Worm (Caenorhabditis elegans) whole organism, mixed stage, embryonic: ENCODE data around the gene cpb-1.
A peak's percentile ranks its signal among the peaks of the same experiment; 100 is the strongest.

Experiments
- bed-3 ChIP-seq: fragments of 200-800 bp; sonication (Bioruptor generic); optimal IDR thresholded peaks from 3 replicates; lab custom pipeline; 2018; ENCODE audit warnings: mild to moderate bottlenecking, missing genetic modification characterization, moderate library complexity, missing compliant biosample characterization
- blmp-1 ChIP-seq: fragments of 150-350 bp; optimal IDR thresholded peaks from 2 replicates; lab custom pipeline; 2014; ENCODE audit warnings: missing biosample characterization, missing genetic modification characterization
- ceh-39 ChIP-seq: fragments of 150-350 bp; optimal IDR thresholded peaks from 2 replicates; lab custom pipeline; 2014; ENCODE audit warnings: missing biosample characterization, missing genetic modification characterization
- ceh-43 ChIP-seq: fragments of 200-800 bp; sonication (Bioruptor generic); optimal IDR thresholded peaks from 2 replicates; lab custom pipeline; 2018; ENCODE audit warnings: mild to moderate bottlenecking, missing genetic modification characterization, moderate library complexity, missing compliant biosample characterization
- ceh-83 ChIP-seq: fragments of 200-800 bp; sonication (Bioruptor generic); optimal IDR thresholded peaks from 2 replicates; lab custom pipeline; 2018; ENCODE audit warnings: mild to moderate bottlenecking, missing genetic modification characterization, missing compliant biosample characterization
- ces-1 ChIP-seq: fragments of 150-350 bp; optimal IDR thresholded peaks from 2 replicates; lab custom pipeline; 2014; ENCODE audit warnings: missing biosample characterization, missing genetic modification reagents, missing genetic modification characterization
- cnd-1 ChIP-seq: fragments of 200-800 bp; sonication (Bioruptor generic); optimal IDR thresholded peaks from 2 replicates; lab custom pipeline; 2018; ENCODE audit warnings: mild to moderate bottlenecking, missing genetic modification characterization, missing compliant biosample characterization
- drap-1 ChIP-seq: fragments of 200-800 bp; sonication (Bioruptor generic); optimal IDR thresholded peaks from 3 replicates; lab custom pipeline; 2018; ENCODE audit warnings: mild to moderate bottlenecking, missing genetic modification characterization, missing compliant biosample characterization
- elt-1 ChIP-seq: sonication (generic microtip); optimal IDR thresholded peaks from 2 replicates; lab custom pipeline; 2017; ENCODE audit warnings: missing genetic modification characterization, mild to moderate bottlenecking, missing compliant biosample characterization, antibody characterized with exemption, moderate library complexity, borderline replicate concordance; ENCODE audit not compliant: insufficient read depth
- elt-3 ChIP-seq: fragments of 150-350 bp; optimal IDR thresholded peaks from 2 replicates; lab custom pipeline; 2014; ENCODE audit warnings: missing biosample characterization, missing genetic modification characterization
- flh-1 ChIP-seq: fragments of 200-800 bp; sonication (Bioruptor generic); optimal IDR thresholded peaks from 2 replicates; lab custom pipeline; 2018; ENCODE audit warnings: mild to moderate bottlenecking, missing genetic modification characterization, moderate library complexity, missing compliant biosample characterization
- ham-2 ChIP-seq: fragments of 200-800 bp; sonication (Bioruptor generic); optimal IDR thresholded peaks from 2 replicates; lab custom pipeline; 2018; ENCODE audit warnings: mild to moderate bottlenecking, missing genetic modification characterization, missing compliant biosample characterization
- hlh-1 ChIP-seq: fragments of 150-350 bp; optimal IDR thresholded peaks from 2 replicates; lab custom pipeline; 2014; ENCODE audit warnings: missing biosample characterization, missing genetic modification reagents, missing genetic modification characterization
- lin-32 ChIP-seq: fragments of 200-800 bp; sonication (Bioruptor generic); optimal IDR thresholded peaks from 2 replicates; lab custom pipeline; 2018; ENCODE audit warnings: mild to moderate bottlenecking, missing genetic modification characterization, missing compliant biosample characterization
- mab-5 ChIP-seq: fragments of 150-350 bp; optimal IDR thresholded peaks from 2 replicates; lab custom pipeline; 2014; ENCODE audit warnings: missing biosample characterization, missing genetic modification characterization
- mep-1 ChIP-seq: fragments of 150-350 bp; optimal IDR thresholded peaks from 2 replicates; lab custom pipeline; 2017; ENCODE audit warnings: missing biosample characterization, missing genetic modification reagents, missing genetic modification characterization, inconsistent platforms
- nhr-12 ChIP-seq: fragments of 150-350 bp; optimal IDR thresholded peaks from 2 replicates; lab custom pipeline; 2014; ENCODE audit warnings: missing biosample characterization, missing genetic modification characterization
- nhr-2 ChIP-seq: fragments of 150-350 bp; optimal IDR thresholded peaks from 2 replicates; lab custom pipeline; 2014; ENCODE audit warnings: missing biosample characterization, missing genetic modification characterization
- nhr-237 ChIP-seq: fragments of 150-350 bp; optimal IDR thresholded peaks from 2 replicates; lab custom pipeline; 2014; ENCODE audit warnings: missing biosample characterization, missing genetic modification characterization
- nhr-28 ChIP-seq: fragments of 150-350 bp; optimal IDR thresholded peaks from 2 replicates; lab custom pipeline; 2014; ENCODE audit warnings: missing biosample characterization, missing genetic modification characterization
- nhr-76 ChIP-seq: sonication (generic microtip); optimal IDR thresholded peaks from 2 replicates; lab custom pipeline; 2017; ENCODE audit warnings: missing biosample characterization, missing genetic modification characterization
- sem-2 ChIP-seq: fragments of 200-800 bp; sonication (Bioruptor generic); optimal IDR thresholded peaks from 2 replicates; lab custom pipeline; 2018; ENCODE audit warnings: mild to moderate bottlenecking, missing genetic modification characterization, missing compliant biosample characterization
- snpc-4 ChIP-seq: fragments of 150-350 bp; optimal IDR thresholded peaks from 2 replicates; lab custom pipeline; 2014; ENCODE audit warnings: missing biosample characterization, missing genetic modification characterization
- sptf-1 ChIP-seq: sonication (generic microtip); optimal IDR thresholded peaks from 2 replicates; lab custom pipeline; 2017; ENCODE audit warnings: mild to moderate bottlenecking, missing genetic modification characterization, moderate library complexity, missing compliant biosample characterization
- tbx-8 ChIP-seq: fragments of 200-800 bp; sonication (Bioruptor generic); optimal IDR thresholded peaks from 2 replicates; lab custom pipeline; 2018; ENCODE audit warnings: mild to moderate bottlenecking, missing genetic modification characterization, moderate library complexity, missing compliant biosample characterization
- unc-120 ChIP-seq: sonication (generic microtip); optimal IDR thresholded peaks from 2 replicates; lab custom pipeline; 2017; ENCODE audit warnings: missing genetic modification characterization, missing compliant biosample characterization; ENCODE audit not compliant: poor library complexity, severe bottlenecking
- unc-62 ChIP-seq: fragments of 150-350 bp; optimal IDR thresholded peaks from 2 replicates; lab custom pipeline; 2014; ENCODE audit warnings: missing biosample characterization, missing genetic modification reagents, missing genetic modification characterization
- zip-8 ChIP-seq: fragments of 150-350 bp; optimal IDR thresholded peaks from 2 replicates; lab custom pipeline; 2014; ENCODE audit warnings: missing biosample characterization, missing genetic modification characterization
- ztf-11 ChIP-seq: fragments of 150-350 bp; optimal IDR thresholded peaks from 2 replicates; lab custom pipeline; 2014; ENCODE audit warnings: missing biosample characterization, missing genetic modification characterization

Gene cpb-1

DNA sequence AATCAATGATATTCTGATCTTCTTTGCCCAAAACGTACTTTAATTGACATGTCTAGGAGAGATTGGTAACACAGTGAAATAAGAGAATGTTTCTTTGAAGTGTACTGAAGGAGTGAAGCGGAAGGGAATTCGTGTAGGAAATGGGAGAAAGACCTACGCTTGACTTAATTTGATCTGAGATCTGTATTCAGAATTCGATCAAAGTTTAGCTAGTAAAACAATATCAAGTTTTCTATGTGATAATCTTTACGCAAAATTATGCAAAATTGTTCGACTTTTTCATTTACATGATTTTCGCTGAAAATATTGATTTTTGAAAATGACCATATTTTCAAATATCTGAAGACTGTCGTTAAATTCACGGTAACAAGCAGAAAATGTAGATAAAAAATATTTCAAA lies 24.8 kb upstream of the cpb-1 start, which contains the start of gene K01B6.4:
Gene K01B6.4 (minus strand): TSS at position 101 of the 400 bp plus-strand sequence.
- TF ChIP-seq ceh-39 (tag; lab: Kevin White, UChicago) (no peak), unc-62 (GFP tag; lab: Kevin White, UChicago) (no peak), blmp-1 (no peak), snpc-4 (tag; lab: Kevin White, UChicago) (no peak), bed-3 (GFP tag; lab: Kevin White, UChicago) (no peak), lin-32 (GFP tag; lab: Kevin White, UChicago) (no peak), elt-1 (tag; lab: Kevin White, UChicago) (no peak), zip-8 (tag; lab: Kevin White, UChicago) (no peak), ceh-83 (GFP tag; lab: Kevin White, UChicago) (no peak), elt-3 (tag; lab: Kevin White, UChicago) (no peak), mab-5 (tag; lab: Kevin White, UChicago) (no peak), mep-1 (tag; lab: Kevin White, UChicago) (no peak), ham-2 (GFP tag; lab: Kevin White, UChicago) (no peak), hlh-1 (tag; lab: Kevin White, UChicago) (no peak)

ce11 chrIII:9299116-9299515 lies 23.0 kb upstream of the cpb-1 start:
- no peak for TF ChIP-seq ham-2 (GFP tag; lab: Kevin White, UChicago)
- TF ChIP-seq nhr-12 (tag; lab: Kevin White, UChicago): no peak
- no peak for TF ChIP-seq nhr-237
- TF ChIP-seq unc-120 (tag; lab: Kevin White, UChicago): no peak
- no peak for TF ChIP-seq elt-3 (tag; lab: Kevin White, UChicago)
- TF ChIP-seq nhr-2 (tag; lab: Kevin White, UChicago): no peak
- no peak for TF ChIP-seq sem-2 (GFP tag; lab: Kevin White, UChicago)
- no peak for TF ChIP-seq flh-1 (GFP tag; lab: Kevin White, UChicago)
- TF ChIP-seq zip-8 (tag; lab: Kevin White, UChicago): no peak
- TF ChIP-seq ceh-83 (GFP tag; lab: Kevin White, UChicago): no peak
- TF ChIP-seq bed-3 (GFP tag; lab: Kevin White, UChicago): no peak
- no peak for TF ChIP-seq hlh-1 (tag; lab: Kevin White, UChicago)
- no peak for TF ChIP-seq ceh-43 (GFP tag; lab: Kevin White, UChicago)
- TF ChIP-seq nhr-76 (tag; lab: Kevin White, UChicago): no peak
- no peak for TF ChIP-seq ces-1 (GFP tag; lab: Kevin White, UChicago)
- no peak for TF ChIP-seq cnd-1
- no peak for TF ChIP-seq drap-1 (GFP tag; lab: Kevin White, UChicago)
- TF ChIP-seq ceh-39 (tag; lab: Kevin White, UChicago): no peak
- TF ChIP-seq tbx-8 (GFP tag; lab: Kevin White, UChicago): no peak

DNA sequence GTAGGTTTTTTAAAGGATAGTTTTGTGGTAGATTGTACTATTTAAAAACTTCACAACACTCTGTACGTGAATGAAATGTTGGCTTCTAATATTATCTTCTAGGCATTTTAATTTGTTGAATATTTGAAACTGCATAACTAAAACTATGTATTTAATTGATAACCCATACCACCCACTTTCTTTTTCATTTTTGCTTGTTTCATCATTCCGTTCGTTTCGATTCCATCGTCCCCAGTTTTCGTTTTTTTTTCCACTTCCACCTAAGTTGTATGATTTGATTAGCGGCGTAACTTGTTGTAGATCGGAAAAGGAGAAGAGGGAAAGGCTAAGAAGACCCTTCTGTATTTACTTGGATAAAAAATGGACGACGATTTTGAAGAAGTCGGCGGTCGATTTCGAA lies 22.2 kb upstream of the cpb-1 start, which contains the start of gene K01B6.3:
Gene K01B6.3 (plus strand): TSS at position 301 of the 400 bp plus-strand sequence.
- TF ChIP-seq lin-32 (GFP tag; lab: Kevin White, UChicago): no peak
- no peak for TF ChIP-seq bed-3 (GFP tag; lab: Kevin White, UChicago)
- no peak for TF ChIP-seq nhr-28 (tag; lab: Kevin White, UChicago)
- no peak for TF ChIP-seq mep-1 (tag; lab: Kevin White, UChicago)

ce11 chrIII:9300670-9301069 lies 21.4 kb upstream of the cpb-1 start:
- TF ChIP-seq unc-120 (tag; lab: Kevin White, UChicago): no peak
- TF ChIP-seq nhr-237: no peak
- no peak for TF ChIP-seq ceh-43 (GFP tag; lab: Kevin White, UChicago)
- TF ChIP-seq blmp-1: peak; percentile 69

DNA sequence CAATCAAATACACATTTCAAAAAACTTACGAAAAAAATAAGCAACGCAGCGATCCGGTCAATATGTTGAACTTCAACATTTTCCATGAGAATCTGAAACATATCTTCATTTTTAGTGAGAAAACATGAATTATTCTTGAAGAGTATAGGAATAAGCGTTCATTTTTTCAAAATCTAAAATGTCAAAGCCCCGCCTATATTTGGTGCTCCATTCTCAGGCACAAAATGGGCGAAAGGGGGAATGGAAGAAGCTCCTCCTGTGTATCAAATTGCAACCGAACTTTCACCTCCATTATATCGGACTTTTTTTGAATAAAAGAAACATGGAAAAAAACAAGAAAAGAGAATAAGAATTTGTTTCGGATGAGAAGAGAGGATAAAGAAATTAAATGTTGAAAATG lies 15.5 kb upstream of the cpb-1 start, which contains the start of gene srx-45:
Gene srx-45 (minus strand): TSS at position 101 of the 400 bp plus-strand sequence.
- TF ChIP-seq flh-1 (GFP tag; lab: Kevin White, UChicago): no peak
- TF ChIP-seq ceh-83 (GFP tag; lab: Kevin White, UChicago): no peak
- no peak for TF ChIP-seq tbx-8 (GFP tag; lab: Kevin White, UChicago)
- no peak for TF ChIP-seq nhr-237
- TF ChIP-seq ztf-11 (tag; lab: Kevin White, UChicago): no peak
- no peak for TF ChIP-seq ces-1 (GFP tag; lab: Kevin White, UChicago)
- no peak for TF ChIP-seq nhr-12 (tag; lab: Kevin White, UChicago)
- no peak for TF ChIP-seq sptf-1
